Worm (Caenorhabditis elegans) whole organism, young adult: Measurements from ENCODE around the gene Y59C2A.1.

Experiments
- B0336.3 ChIP-seq: fragments of 200-800 bp; sonication (Bioruptor generic); IDR thresholded peaks from 2 replicates; pipeline ENCODE4 v1.3.6; 2022; ENCODE audit warnings: missing genetic modification characterization, missing compliant biosample characterization
- F39B2.1 ChIP-seq: fragments of 200-800 bp; sonication (Bioruptor generic); IDR thresholded peaks from 2 replicates; pipeline ENCODE4 v1.3.6; 2022; ENCODE audit warnings: missing genetic modification reagents, missing genetic modification characterization, missing compliant biosample characterization
- Y67H2A.10 ChIP-seq: fragments of 200-800 bp; sonication (Bioruptor generic); conservative IDR thresholded peaks from 2 replicates; pipeline ENCODE4 v1.3.6; 2022; ENCODE audit warnings: missing genetic modification reagents, missing genetic modification characterization, missing compliant biosample characterization
- ZK185.1 ChIP-seq: sonication (generic microtip); optimal IDR thresholded peaks from 2 replicates; lab custom pipeline; 2016; ENCODE audit warnings: mild to moderate bottlenecking, missing genetic modification characterization, missing compliant biosample characterization; ENCODE audit not compliant: poor library complexity, severe bottlenecking
- atf-7 ChIP-seq: sonication (generic microtip); optimal IDR thresholded peaks from 2 replicates; lab custom pipeline; 2017; ENCODE audit warnings: mild to moderate bottlenecking, missing genetic modification characterization, missing compliant biosample characterization
- attf-5 ChIP-seq: fragments of 200-800 bp; sonication (Bioruptor generic); optimal IDR thresholded peaks from 2 replicates; lab custom pipeline; 2018; ENCODE audit warnings: mild to moderate bottlenecking, missing genetic modification characterization, missing compliant biosample characterization
- bed-2 ChIP-seq: fragments of 200-800 bp; sonication (Bioruptor generic); IDR thresholded peaks from 2 replicates; pipeline ENCODE4 v1.3.6; 2022; ENCODE audit warnings: missing genetic modification reagents, missing genetic modification characterization, missing compliant biosample characterization
- cebp-1 ChIP-seq, 2 experiments: fragments of 200-800 bp in 1 of 2; sonication (Bioruptor generic) in 1 of 2; sonication (generic microtip) in 1 of 2; IDR thresholded peaks in 1 of 2; optimal IDR thresholded peaks in 1 of 2; 2 replicates each; pipeline versions ENCODE4 v1.3.6 to Lab custom; 2017 to 2022; ENCODE audit warnings: missing compliant biosample characterization in 2 of 2, missing genetic modification characterization in 2 of 2, mild to moderate bottlenecking in 1 of 2, missing genetic modification reagents in 1 of 2, moderate library complexity in 1 of 2
- cebp-2 ChIP-seq: fragments of 200-800 bp; sonication (Bioruptor generic); IDR thresholded peaks from 2 replicates; pipeline ENCODE4 v1.3.6; 2022; ENCODE audit warnings: missing genetic modification characterization, missing compliant biosample characterization
- ceh-27 ChIP-seq: fragments of 200-800 bp; sonication (Bioruptor generic); optimal IDR thresholded peaks from 2 replicates; lab custom pipeline; 2018; ENCODE audit warnings: mild to moderate bottlenecking, missing genetic modification characterization, moderate library complexity, missing compliant biosample characterization
- dpl-1 ChIP-seq: fragments of 150-350 bp; optimal IDR thresholded peaks from 2 replicates; lab custom pipeline; 2014; ENCODE audit warnings: missing biosample characterization, missing genetic modification reagents, missing genetic modification characterization
- egrh-3 ChIP-seq: fragments of 200-800 bp; sonication (Bioruptor generic); IDR thresholded peaks from 2 replicates; pipeline ENCODE4 v1.3.6; 2022; ENCODE audit warnings: missing genetic modification reagents, missing genetic modification characterization, missing compliant biosample characterization
- hmg-1.2 ChIP-seq: fragments of 200-800 bp; sonication (Bioruptor generic); IDR thresholded peaks from 2 replicates; pipeline ENCODE4 v1.3.6; 2022; ENCODE audit warnings: missing genetic modification reagents, missing genetic modification characterization, missing compliant biosample characterization
- hsf-1 ChIP-seq: fragments of 200-800 bp; sonication (Bioruptor generic); IDR thresholded peaks from 2 replicates; pipeline ENCODE4 v1.3.6; 2022; ENCODE audit warnings: missing genetic modification reagents, missing genetic modification characterization, missing compliant biosample characterization
- lag-1 ChIP-seq: fragments of 200-800 bp; sonication (Bioruptor generic); IDR thresholded peaks from 2 replicates; pipeline ENCODE4 v1.3.6; 2022; ENCODE audit warnings: missing genetic modification reagents, missing genetic modification characterization, missing compliant biosample characterization
- lin-35 ChIP-seq, 3 experiments: fragments of 150-350 bp in 2 of 3; sonication (generic microtip) in 1 of 3; optimal IDR thresholded peaks; 2 replicates each; lab custom pipeline; 2014 to 2018; ENCODE audit warnings: missing biosample characterization in 3 of 3, missing genetic modification characterization in 3 of 3, missing genetic modification reagents in 3 of 3
- lsl-1 ChIP-seq: fragments of 200-800 bp; sonication (Bioruptor generic); optimal IDR thresholded peaks from 2 replicates; lab custom pipeline; 2018; ENCODE audit warnings: mild to moderate bottlenecking, missing genetic modification characterization, moderate library complexity, missing compliant biosample characterization
- madf-10 ChIP-seq: sonication (generic microtip); optimal IDR thresholded peaks from 2 replicates; lab custom pipeline; 2016; ENCODE audit warnings: mild to moderate bottlenecking, missing genetic modification characterization, missing compliant biosample characterization
- madf-3 ChIP-seq: fragments of 200-800 bp; sonication (Bioruptor generic); IDR thresholded peaks from 2 replicates; pipeline ENCODE4 v1.3.6; 2022; ENCODE audit warnings: missing genetic modification reagents, missing genetic modification characterization, missing compliant biosample characterization
- madf-6 ChIP-seq: fragments of 200-800 bp; sonication (Bioruptor generic); IDR thresholded peaks from 2 replicates; pipeline ENCODE4 v1.3.6; 2022; ENCODE audit warnings: missing genetic modification reagents, missing genetic modification characterization, missing compliant biosample characterization
- mcd-1 ChIP-seq: fragments of 200-800 bp; sonication (Bioruptor generic); IDR thresholded peaks from 2 replicates; pipeline ENCODE4 v1.3.6; 2022; ENCODE audit warnings: missing genetic modification reagents, missing genetic modification characterization, missing compliant biosample characterization
- rec-8 ChIP-seq, 2 experiments: sonication (generic microtip); optimal IDR thresholded peaks; 2 replicates each; lab custom pipeline; 2016; ENCODE audit warnings: mild to moderate bottlenecking in 2 of 2, missing genetic modification characterization in 2 of 2, missing genetic modification reagents in 2 of 2, missing genotype in 2 of 2, missing biosample characterization in 1 of 2, missing compliant biosample characterization in 1 of 2, moderate library complexity in 1 of 2
- snpc-4 ChIP-seq, 5 experiments: fragments of 150-350 bp in 1 of 5; sonication (generic microtip) in 4 of 5; optimal IDR thresholded peaks; 2 replicates each; lab custom pipeline; 2014 to 2018; ENCODE audit warnings: missing genetic modification characterization in 5 of 5, missing biosample characterization in 3 of 5, antibody characterized with exemption in 2 of 5, mild to moderate bottlenecking in 2 of 5, missing compliant biosample characterization in 2 of 5, missing genotype in 2 of 5, moderate library complexity in 2 of 5, missing genetic modification reagents in 1 of 5
- somi-1 ChIP-seq: fragments of 200-800 bp; sonication (Bioruptor generic); optimal IDR thresholded peaks from 2 replicates; lab custom pipeline; 2018; ENCODE audit warnings: mild to moderate bottlenecking, missing genetic modification characterization, missing compliant biosample characterization
- zfh-2 ChIP-seq: fragments of 200-800 bp; sonication (Bioruptor generic); conservative IDR thresholded peaks from 2 replicates; pipeline ENCODE4 v1.3.6; 2022; ENCODE audit warnings: missing genetic modification reagents, missing genetic modification characterization, missing compliant biosample characterization
- ztf-3 ChIP-seq: fragments of 200-800 bp; sonication (Bioruptor generic); optimal IDR thresholded peaks from 2 replicates; lab custom pipeline; 2018; ENCODE audit warnings: mild to moderate bottlenecking, missing genetic modification characterization, missing compliant biosample characterization

Gene Y59C2A.1

ce11 chrII:2215512-2215911, 7.6 kb downstream of the Y59C2A.1 start:
- TF ChIP-seq B0336.3 (GFP tag; lab: Robert Waterston, UW) (no peak), zfh-2 (GFP tag; lab: Robert Waterston, UW) (peak; percentile 71)
- TF ChIP-seq, all 124 proteins: peak for 1

DNA sequence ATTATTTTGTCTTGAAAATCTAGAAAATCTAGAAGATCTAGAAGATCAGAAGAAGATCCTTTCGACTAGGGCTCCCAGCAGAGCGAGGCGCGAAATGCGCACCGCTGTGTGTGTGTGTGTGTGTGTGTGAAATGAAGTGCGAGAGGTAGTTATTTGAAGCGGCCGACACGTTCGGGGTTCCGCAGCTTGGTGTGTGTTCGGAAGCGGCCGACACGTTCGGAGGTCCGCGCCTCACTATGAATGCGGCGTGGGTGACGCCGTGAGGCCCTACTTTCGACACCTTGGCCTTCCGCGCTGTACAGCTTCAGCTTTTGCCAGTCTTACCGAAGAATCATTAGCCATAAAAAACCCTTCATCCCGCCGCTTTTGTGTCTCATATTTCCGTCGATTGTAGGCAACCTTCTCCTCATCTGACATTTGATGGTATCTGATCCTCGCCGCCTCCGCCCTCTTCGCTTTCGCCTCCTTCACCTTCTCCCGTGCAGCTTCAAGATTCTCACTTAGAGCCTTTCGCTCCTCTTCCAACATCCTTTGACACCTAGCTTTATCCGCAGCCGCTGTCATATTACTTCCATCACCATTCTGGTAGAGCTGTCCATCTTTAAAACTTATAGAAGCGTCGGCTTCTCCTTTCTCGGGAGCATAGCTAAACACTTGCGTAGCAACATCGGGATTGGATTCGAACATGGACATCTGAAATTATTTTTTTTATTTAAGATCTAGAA, 9.2 kb downstream of the Y59C2A.1 start:
- TF ChIP-seq lsl-1 (GFP tag; lab: Kevin White, UChicago) = no peak
- TF ChIP-seq hmg-1.2 (GFP tag; lab: Robert Waterston, UW) = peak; percentile 32; the same call in 1 of the 2 replicates
- no peak for TF ChIP-seq lag-1 (GFP tag; lab: Robert Waterston, UW)
- no peak for TF ChIP-seq snpc-4 (GFP tag; optimal IDR thresholded peaks at IDR 0.05; lab: Kevin White, UChicago)
- TF ChIP-seq snpc-4 (tag; optimal IDR thresholded peaks at IDR 0.05; lab: Kevin White, UChicago) = peak in 1 of 4 experiments; percentile 53
- TF ChIP-seq zfh-2 (GFP tag; lab: Robert Waterston, UW) = 0 out of 2 replicates have a peak, but pooled peaks have one; percentile 17
- no peak for TF ChIP-seq rec-8 (tag; optimal IDR thresholded peaks at IDR 0.05; lab: Kevin White, UChicago)
- no peak for TF ChIP-seq F39B2.1 (GFP tag; lab: Robert Waterston, UW)
- no peak for TF ChIP-seq B0336.3 (GFP tag; lab: Robert Waterston, UW)
- TF ChIP-seq mcd-1 (GFP tag; lab: Robert Waterston, UW) = peak; percentile 25; the same call in 1 of the 2 replicates

ce11 chrII:2219880-2220279, 12.0 kb downstream of the Y59C2A.1 start, which contains the start of gene Y59C2A.3:
Y59C2A.3 (minus strand) TSS chrII:2219921.
- no peak for TF ChIP-seq cebp-1 (GFP tag; IDR thresholded peaks at IDR 0.05; lab: Robert Waterston, UW)
- TF ChIP-seq cebp-1 (tag; optimal IDR thresholded peaks at IDR 0.05; lab: Kevin White, UChicago) = peak; percentile 19
- peak; percentile 29; the same call in 1 of the 2 replicates for TF ChIP-seq hmg-1.2 (GFP tag; lab: Robert Waterston, UW)
- peak; percentile 76 for TF ChIP-seq mcd-1 (GFP tag; lab: Robert Waterston, UW)
- no peak for TF ChIP-seq madf-10 (tag; lab: Kevin White, UChicago)
- TF ChIP-seq ceh-27 (GFP tag; lab: Kevin White, UChicago) = peak; percentile 75
- TF ChIP-seq egrh-3 (GFP tag; lab: Robert Waterston, UW) = peak; percentile 51; the same call in 1 of the 2 replicates
- TF ChIP-seq ZK185.1 = no peak
- TF ChIP-seq somi-1 = no peak
- TF ChIP-seq madf-6 (GFP tag; lab: Robert Waterston, UW) = no peak
- TF ChIP-seq dpl-1 = peak; percentile 6
- TF ChIP-seq zfh-2 (GFP tag; lab: Robert Waterston, UW) = peak; percentile 89
- TF ChIP-seq lin-35 (GFP tag; optimal IDR thresholded peaks at IDR 0.05; lab: Kevin White, UChicago) = no peak
- TF ChIP-seq attf-5 (GFP tag; lab: Kevin White, UChicago) = peak; percentile 61

- TF ChIP-seq ztf-3 (GFP tag; lab: Kevin White, UChicago) (no peak), madf-3 (GFP tag; lab: Robert Waterston, UW) (0 out of 2 replicates have a peak, but pooled peaks have one; percentile 4), zfh-2 (GFP tag; lab: Robert Waterston, UW) (peak; percentile 43; the same call in 1 of the 2 replicates), egrh-3 (GFP tag; lab: Robert Waterston, UW) (peak; percentile 64; the same call in 1 of the 2 replicates)
These were observed 13.4 kb downstream of the Y59C2A.1 start for ce11 chrII:2221196-2221896.

DNA sequence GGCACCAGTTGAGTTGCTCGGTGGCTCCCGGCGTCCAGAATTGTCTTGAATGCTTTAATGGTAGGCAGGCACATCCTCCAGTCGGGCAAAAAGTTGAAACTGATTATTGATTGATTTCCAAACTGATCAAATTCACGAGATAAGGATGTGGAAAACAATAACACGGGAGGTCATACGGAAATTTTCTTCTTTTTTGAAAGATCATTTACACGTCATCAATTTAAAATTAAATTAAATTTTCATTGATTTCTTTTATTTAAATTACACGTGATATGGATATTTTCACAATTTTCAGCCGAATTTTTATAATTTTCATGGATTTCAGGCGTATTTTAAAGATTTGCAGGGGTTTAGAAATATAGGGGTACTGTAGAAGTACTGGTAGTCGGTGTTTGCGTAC, 15.6 kb downstream of the Y59C2A.1 start, which contains the start of gene cbs-2:
TSS of gene cbs-2 (minus strand) at position 101 of the 400 bp plus-strand sequence.
- TF ChIP-seq zfh-2 (GFP tag; lab: Robert Waterston, UW) = no peak
- TF ChIP-seq cebp-2 (GFP tag; lab: Robert Waterston, UW) = no peak
- no peak for TF ChIP-seq atf-7 (tag; lab: Kevin White, UChicago)
- TF ChIP-seq Y67H2A.10 (GFP tag; lab: Robert Waterston, UW) = no peak
- TF ChIP-seq hsf-1 (GFP tag; lab: Robert Waterston, UW) = no peak
- no peak for TF ChIP-seq bed-2 (GFP tag; lab: Robert Waterston, UW)
